Fruit fly (Drosophila melanogaster) whole organism, embryonic: ENCODE data around the gene Taf6.

Experiments
- Blimp-1 ChIP-seq: fragments of 200-800 bp; sonication (Bioruptor generic); optimal IDR thresholded peaks from 3 replicates; lab custom pipeline; 2018; ENCODE audit warnings: missing biosample characterization, missing genetic modification characterization, mild to moderate bottlenecking, moderate library complexity, missing genetic modification reagents
- CG10654 ChIP-seq: fragments of 200-800 bp; sonication (Bioruptor generic); optimal IDR thresholded peaks from 2 replicates; lab custom pipeline; 2016; ENCODE audit warnings: missing biosample characterization, missing genetic modification characterization
- CG10979 ChIP-seq: fragments of 200-800 bp; sonication (Bioruptor generic); optimal IDR thresholded peaks from 2 replicates; lab custom pipeline; 2018; ENCODE audit warnings: missing biosample characterization, mild to moderate bottlenecking, missing genetic modification characterization, moderate library complexity
- CG11723 ChIP-seq: fragments of 200-800 bp; sonication (Bioruptor generic); optimal IDR thresholded peaks from 2 replicates; lab custom pipeline; 2017; ENCODE audit warnings: missing biosample characterization, mild to moderate bottlenecking, missing genetic modification characterization
- CG12219 ChIP-seq: fragments of 200-800 bp; sonication (Bioruptor generic); optimal IDR thresholded peaks from 3 replicates; lab custom pipeline; 2018; ENCODE audit warnings: missing biosample characterization, mild to moderate bottlenecking, missing genetic modification characterization
- CG14050 ChIP-seq: fragments of 200-800 bp; sonication (Bioruptor generic); IDR thresholded peaks from 3 replicates; pipeline ENCODE4 v1.3.6; 2022; ENCODE audit warnings: missing biosample characterization, missing genetic modification characterization
- CG1602 ChIP-seq: fragments of 200-800 bp; sonication (Bioruptor generic); optimal IDR thresholded peaks from 3 replicates; lab custom pipeline; 2016; ENCODE audit warnings: missing biosample characterization, missing genetic modification characterization
- CG17328 ChIP-seq: fragments of 200-800 bp; sonication (Bioruptor generic); IDR thresholded peaks from 2 replicates; pipeline ENCODE4 v1.3.6; 2022; ENCODE audit warnings: missing biosample characterization, missing genetic modification characterization
- CG17802 ChIP-seq: fragments of 200-800 bp; sonication (Bioruptor generic); optimal IDR thresholded peaks from 2 replicates; lab custom pipeline; 2018; ENCODE audit warnings: missing biosample characterization, mild to moderate bottlenecking, missing genetic modification characterization, moderate library complexity
- CG2129 ChIP-seq: fragments of 200-800 bp; sonication (Bioruptor generic); IDR thresholded peaks from 2 replicates; pipeline ENCODE4 v1.3.6; 2022; ENCODE audit warnings: missing biosample characterization, missing genetic modification characterization; ENCODE audit not compliant: partially characterized antibody
- CG2202 ChIP-seq: fragments of 200-800 bp; sonication (Bioruptor generic); optimal IDR thresholded peaks from 2 replicates; lab custom pipeline; 2018; ENCODE audit warnings: missing biosample characterization, mild to moderate bottlenecking, missing genetic modification characterization
- CG2875 ChIP-seq: fragments of 200-800 bp; sonication (Bioruptor generic); optimal IDR thresholded peaks from 2 replicates; lab custom pipeline; 2017; ENCODE audit warnings: missing biosample characterization, mild to moderate bottlenecking, missing genetic modification characterization, missing genetic modification reagents
- CG31365 ChIP-seq: fragments of 200-800 bp; sonication (Bioruptor generic); optimal IDR thresholded peaks from 2 replicates; lab custom pipeline; 2018; ENCODE audit warnings: missing biosample characterization, mild to moderate bottlenecking, missing genetic modification characterization
- CG33557 ChIP-seq: fragments of 200-800 bp; sonication (Bioruptor generic); optimal IDR thresholded peaks from 2 replicates; lab custom pipeline; 2019; ENCODE audit warnings: missing biosample characterization, mild to moderate bottlenecking, missing genetic modification characterization, moderate library complexity
- CG7745 ChIP-seq: fragments of 200-800 bp; sonication (Bioruptor generic); optimal IDR thresholded peaks from 2 replicates; lab custom pipeline; 2018; ENCODE audit warnings: missing biosample characterization, mild to moderate bottlenecking, missing genetic modification characterization, moderate library complexity
- CG7786 ChIP-seq: fragments of 200-800 bp; sonication (Bioruptor generic); optimal IDR thresholded peaks from 2 replicates; lab custom pipeline; 2016; ENCODE audit warnings: missing biosample characterization, missing genetic modification characterization
- CG8388 ChIP-seq: fragments of 200-800 bp; sonication (Bioruptor generic); optimal IDR thresholded peaks from 2 replicates; lab custom pipeline; 2019; ENCODE audit warnings: missing biosample characterization, mild to moderate bottlenecking, missing genetic modification characterization, moderate library complexity
- CG9727 ChIP-seq: fragments of 200-800 bp; sonication (Bioruptor generic); optimal IDR thresholded peaks from 3 replicates; lab custom pipeline; 2017; ENCODE audit warnings: missing biosample characterization, mild to moderate bottlenecking, missing genetic modification characterization
- CkIIα-i1 ChIP-seq: fragments of 200-800 bp; sonication (Bioruptor generic); IDR thresholded peaks from 2 replicates; pipeline ENCODE4 v1.3.6; 2022; ENCODE audit warnings: missing biosample characterization, missing genetic modification characterization
- Doc3 ChIP-seq: fragments of 200-800 bp; sonication (Bioruptor generic); IDR thresholded peaks from 3 replicates; pipeline ENCODE4 v1.3.6; 2022; ENCODE audit warnings: missing biosample characterization, missing genetic modification characterization; ENCODE audit not compliant: partially characterized antibody
- Fer3 ChIP-seq: fragments of 200-800 bp; sonication (Bioruptor generic); optimal IDR thresholded peaks from 2 replicates; lab custom pipeline; 2018; ENCODE audit warnings: missing biosample characterization, mild to moderate bottlenecking, missing genetic modification characterization, moderate library complexity
- GATAe ChIP-seq: fragments of 200-800 bp; sonication (Bioruptor generic); conservative IDR thresholded peaks from 2 replicates; pipeline ENCODE4 v1.3.6; 2022; ENCODE audit warnings: missing biosample characterization, missing genetic modification characterization
- MTF-1 ChIP-seq: fragments of 200-800 bp; sonication (Bioruptor generic); optimal IDR thresholded peaks from 2 replicates; lab custom pipeline; 2018; ENCODE audit warnings: missing biosample characterization, mild to moderate bottlenecking, missing genetic modification characterization, borderline replicate concordance
- Meics ChIP-seq: fragments of 200-800 bp; sonication (Bioruptor generic); optimal IDR thresholded peaks from 2 replicates; lab custom pipeline; 2017; ENCODE audit warnings: missing biosample characterization, mild to moderate bottlenecking, missing genetic modification characterization
- Myb ChIP-seq: fragments of 200-800 bp; sonication (Bioruptor generic); optimal IDR thresholded peaks from 2 replicates; lab custom pipeline; 2016; ENCODE audit warnings: missing biosample characterization, missing genetic modification characterization
- Poxn ChIP-seq: fragments of 200-800 bp; sonication (Bioruptor generic); IDR thresholded peaks from 2 replicates; pipeline ENCODE4 v1.3.6; 2022; ENCODE audit warnings: missing biosample characterization, missing genetic modification characterization
- Ssrp ChIP-seq: fragments of 200-800 bp; sonication (Bioruptor generic); optimal IDR thresholded peaks from 2 replicates; lab custom pipeline; 2018; ENCODE audit warnings: missing biosample characterization, mild to moderate bottlenecking, missing genetic modification characterization, moderate library complexity
- ab ChIP-seq: fragments of 200-800 bp; sonication (Bioruptor generic); optimal IDR thresholded peaks from 2 replicates; lab custom pipeline; 2016; ENCODE audit warnings: missing biosample characterization, missing genetic modification characterization
- al ChIP-seq: fragments of 200-800 bp; sonication (Bioruptor generic); IDR thresholded peaks from 2 replicates; pipeline ENCODE4 v1.3.6; 2022; ENCODE audit warnings: missing biosample characterization, missing genetic modification characterization
- chif ChIP-seq, 2 experiments: fragments of 200-800 bp; sonication (Bioruptor generic); optimal IDR thresholded peaks; 3 replicates each; lab custom pipeline; 2016; ENCODE audit warnings: missing biosample characterization in 2 of 2, missing genetic modification characterization in 2 of 2
- chinmo ChIP-seq: fragments of 200-800 bp; sonication (Bioruptor generic); IDR thresholded peaks from 4 replicates; pipeline ENCODE4 v1.3.6; 2022; ENCODE audit warnings: missing biosample characterization, missing genetic modification characterization; ENCODE audit not compliant: partially characterized antibody
- ci ChIP-seq: fragments of 200-800 bp; sonication (Bioruptor generic); IDR thresholded peaks from 3 replicates; pipeline ENCODE4 v1.3.6; 2022; ENCODE audit warnings: missing biosample characterization, missing genetic modification characterization
- dan ChIP-seq: fragments of 200-800 bp; sonication (Bioruptor generic); IDR thresholded peaks from 2 replicates; pipeline ENCODE4 v1.3.6; 2022; ENCODE audit warnings: missing biosample characterization, missing genetic modification characterization
- danr ChIP-seq: fragments of 200-800 bp; sonication (Bioruptor generic); IDR thresholded peaks from 2 replicates; pipeline ENCODE4 v1.3.6; 2022; ENCODE audit warnings: missing biosample characterization, missing genetic modification characterization
- fu2 ChIP-seq: fragments of 200-800 bp; sonication (Bioruptor generic); optimal IDR thresholded peaks from 2 replicates; lab custom pipeline; 2016; ENCODE audit warnings: missing biosample characterization, missing genetic modification characterization
- hb ChIP-seq: fragments of 200-800 bp; sonication (Bioruptor generic); IDR thresholded peaks from 3 replicates; pipeline ENCODE4 v1.3.6; 2022; ENCODE audit warnings: missing biosample characterization, missing genetic modification characterization; ENCODE audit not compliant: partially characterized antibody
- inv ChIP-seq: fragments of 200-800 bp; sonication (Bioruptor generic); IDR thresholded peaks from 2 replicates; pipeline ENCODE4 v1.3.6; 2022; ENCODE audit warnings: missing biosample characterization, missing genetic modification characterization; ENCODE audit not compliant: partially characterized antibody
- lbe ChIP-seq: fragments of 200-800 bp; sonication (Bioruptor generic); optimal IDR thresholded peaks from 2 replicates; lab custom pipeline; 2016; ENCODE audit warnings: missing biosample characterization, mild to moderate bottlenecking, missing genetic modification characterization
- lilli ChIP-seq: fragments of 200-800 bp; sonication (Bioruptor generic); optimal IDR thresholded peaks from 3 replicates; lab custom pipeline; 2016; ENCODE audit warnings: missing biosample characterization, missing genetic modification characterization
- lola ChIP-seq, 3 experiments: fragments of >200 bp in 2 of 3; fragments of 200-800 bp in 1 of 3; sonication (Bioruptor generic) in 1 of 3; optimal IDR thresholded peaks; 2 replicates each; lab custom pipeline; 2017 to 2019; ENCODE audit warnings: missing biosample characterization in 3 of 3, missing genetic modification characterization in 3 of 3, mild to moderate bottlenecking in 1 of 3, moderate library complexity in 1 of 3
- luna ChIP-seq: fragments of 200-800 bp; sonication (Bioruptor generic); optimal IDR thresholded peaks from 2 replicates; lab custom pipeline; 2016; ENCODE audit warnings: missing biosample characterization, missing genetic modification characterization
- pnt ChIP-seq: fragments of 200-800 bp; sonication (Bioruptor generic); optimal IDR thresholded peaks from 3 replicates; lab custom pipeline; 2016; ENCODE audit warnings: missing biosample characterization, missing genetic modification characterization
- rib ChIP-seq: fragments of 200-800 bp; sonication (Bioruptor generic); IDR thresholded peaks from 2 replicates; pipeline ENCODE4 v1.3.6; 2022; ENCODE audit warnings: missing biosample characterization, missing genetic modification characterization
- salm ChIP-seq: fragments of 200-800 bp; sonication (Bioruptor generic); optimal IDR thresholded peaks from 2 replicates; lab custom pipeline; 2018; ENCODE audit warnings: missing biosample characterization, mild to moderate bottlenecking, missing genetic modification characterization
- sqz ChIP-seq: fragments of 200-800 bp; sonication (Bioruptor generic); optimal IDR thresholded peaks from 3 replicates; lab custom pipeline; 2018; ENCODE audit warnings: missing biosample characterization, mild to moderate bottlenecking, missing genetic modification characterization
- unc-4 ChIP-seq: fragments of 200-800 bp; sonication (Bioruptor generic); IDR thresholded peaks from 2 replicates; pipeline ENCODE4 v1.3.6; 2022; ENCODE audit warnings: missing biosample characterization, missing genetic modification characterization; ENCODE audit not compliant: partially characterized antibody
- usp ChIP-seq: fragments of >200 bp; optimal IDR thresholded peaks from 2 replicates; lab custom pipeline; 2017; ENCODE audit warnings: missing biosample characterization, missing genetic modification characterization
- vnd ChIP-seq: fragments of 200-800 bp; sonication (Bioruptor generic); IDR thresholded peaks from 3 replicates; pipeline ENCODE4 v1.3.6; 2022; ENCODE audit warnings: missing biosample characterization, missing genetic modification characterization; ENCODE audit not compliant: partially characterized antibody
- wdn ChIP-seq: fragments of 200-800 bp; sonication (Bioruptor generic); IDR thresholded peaks from 2 replicates; pipeline ENCODE4 v1.3.6; 2022; ENCODE audit warnings: missing biosample characterization, missing genetic modification characterization
- wek ChIP-seq: fragments of 200-800 bp; sonication (Bioruptor generic); optimal IDR thresholded peaks from 3 replicates; lab custom pipeline; 2018; ENCODE audit warnings: missing biosample characterization, mild to moderate bottlenecking, missing genetic modification characterization, moderate library complexity
- zfh2 ChIP-seq: fragments of 200-800 bp; sonication (Bioruptor generic); optimal IDR thresholded peaks from 2 replicates; lab custom pipeline; 2016; ENCODE audit warnings: missing biosample characterization, missing genetic modification characterization

The Taf6 gene

DNA sequence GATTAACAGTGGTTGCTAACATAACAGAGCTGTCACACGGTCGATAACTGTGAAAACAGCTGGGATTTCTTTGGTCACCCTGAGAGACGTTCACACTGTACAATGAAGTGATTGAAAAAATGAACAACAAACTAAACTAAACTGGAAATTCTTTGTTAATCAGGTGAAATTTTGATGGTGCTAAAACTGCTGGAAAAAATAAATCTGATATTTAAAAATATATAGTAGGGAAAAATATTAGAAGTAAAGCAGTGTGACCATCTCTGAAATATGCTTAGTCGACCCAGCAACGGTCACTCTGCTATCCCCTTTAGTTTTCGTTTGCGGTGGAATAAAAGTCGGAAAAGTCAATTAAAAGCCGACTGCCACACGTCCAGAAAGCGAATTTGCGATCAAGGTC lies 12.9 kb upstream of the Taf6 start, which contains the start of the genes CG9231 and CG9330 (continued):
- TF ChIP-seq MTF-1 (GFP tag; lab: Kevin White, UChicago): no peak
- no peak for TF ChIP-seq CG2129
- peak; percentile 58 for TF ChIP-seq lilli (GFP tag; lab: Kevin White, UChicago)
- no peak for TF ChIP-seq CG10979 (tag; lab: Kevin White, UChicago)
- TF ChIP-seq Myb (GFP tag; lab: Kevin White, UChicago): peak; percentile 31
- no peak for TF ChIP-seq CG2202
- TF ChIP-seq al (GFP tag; lab: Robert Waterston, UW): no peak
- no peak for TF ChIP-seq fu2 (GFP tag; lab: Kevin White, UChicago)
- no peak for TF ChIP-seq luna (GFP tag; lab: Kevin White, UChicago)
- TF ChIP-seq ci (GFP tag; lab: Robert Waterston, UW): no peak
- TF ChIP-seq lbe (GFP tag; lab: Kevin White, UChicago): peak; percentile 67
- no peak for TF ChIP-seq CG9727 (GFP tag; lab: Kevin White, UChicago)
- TF ChIP-seq ab: no peak
- peak in 1 of 3 experiments; percentile 19 for TF ChIP-seq lola (GFP tag; optimal IDR thresholded peaks at IDR 0.05; lab: Kevin White, UChicago)
- no peak for TF ChIP-seq inv
- no peak for TF ChIP-seq wdn (GFP tag; lab: Robert Waterston, UW)
- peak; percentile 33; the same call in 1 of the 2 replicates for TF ChIP-seq CG17328
- TF ChIP-seq danr (GFP tag; lab: Robert Waterston, UW): no peak
- no peak for TF ChIP-seq CG7786 (GFP tag; lab: Kevin White, UChicago)
- TF ChIP-seq Blimp-1 (GFP tag; lab: Kevin White, UChicago): peak; percentile 5
- no peak for TF ChIP-seq chif (GFP tag; optimal IDR thresholded peaks at IDR 0.05; lab: Kevin White, UChicago)
- TF ChIP-seq GATAe: no peak
- TF ChIP-seq Ssrp (tag; lab: Kevin White, UChicago): no peak
- TF ChIP-seq CG14050 (GFP tag; lab: Robert Waterston, UW): no peak
- no peak for TF ChIP-seq Poxn (GFP tag; lab: Robert Waterston, UW)
- peak; percentile 17 for TF ChIP-seq CG1602
- no peak for TF ChIP-seq CG12219 (GFP tag; lab: Kevin White, UChicago)
- no peak for TF ChIP-seq CG7745 (tag; lab: Kevin White, UChicago)
- no peak for TF ChIP-seq CG33557
- peak; percentile 88 for TF ChIP-seq CG17802 (tag; lab: Kevin White, UChicago)
- no peak for TF ChIP-seq salm (tag; lab: Kevin White, UChicago)
- TF ChIP-seq CkIIα-i1 (GFP tag; lab: Robert Waterston, UW): no peak
- TF ChIP-seq vnd (GFP tag; lab: Robert Waterston, UW): no peak
- 0 out of 2 replicates have a peak, but pooled peaks have one; percentile 53 for TF ChIP-seq unc-4
- TF ChIP-seq CG31365 (tag; lab: Kevin White, UChicago): no peak
- no peak for TF ChIP-seq CG11723 (GFP tag; lab: Kevin White, UChicago)
- TF ChIP-seq wek (GFP tag; lab: Kevin White, UChicago): no peak
- TF ChIP-seq zfh2 (GFP tag; lab: Kevin White, UChicago): no peak
- no peak for TF ChIP-seq Doc3 (GFP tag; lab: Robert Waterston, UW)
- TF ChIP-seq usp (GFP tag; lab: Kevin White, UChicago): no peak
- TF ChIP-seq CG10654: no peak
- TF ChIP-seq dan (GFP tag; lab: Robert Waterston, UW): no peak
- no peak for TF ChIP-seq Fer3
- TF ChIP-seq CG8388 (GFP tag; lab: Kevin White, UChicago): no peak
- no peak for TF ChIP-seq chinmo (GFP tag; lab: Robert Waterston, UW)
- TF ChIP-seq pnt (GFP tag; lab: Kevin White, UChicago): no peak
- TF ChIP-seq Meics (GFP tag; lab: Kevin White, UChicago): peak; percentile 11
- no peak for TF ChIP-seq hb (GFP tag; lab: Robert Waterston, UW)
- TF ChIP-seq sqz (GFP tag; lab: Kevin White, UChicago): no peak
- no peak for TF ChIP-seq rib
- TF ChIP-seq CG2875 (GFP tag; lab: Kevin White, UChicago): no peak
